Fruit fly (Drosophila melanogaster) whole organism, pupa: Measurements from ENCODE around the gene CG34426.

Experiments
- CG10348 ChIP-seq: fragments of 200-800 bp; sonication (Bioruptor generic); IDR thresholded peaks from 2 replicates; pipeline ENCODE4 v1.3.6; 2022; ENCODE audit warnings: missing biosample characterization, missing genetic modification characterization
- CG12605 ChIP-seq: fragments of 200-800 bp; sonication (Bioruptor generic); IDR thresholded peaks from 2 replicates; pipeline ENCODE4 v1.3.6; 2022; ENCODE audit warnings: missing biosample characterization, missing genetic modification characterization
- CG13204 ChIP-seq: fragments of 200-800 bp; sonication (Bioruptor generic); optimal IDR thresholded peaks from 2 replicates; lab custom pipeline; 2018; ENCODE audit warnings: missing biosample characterization, mild to moderate bottlenecking, missing genetic modification characterization, moderate library complexity
- CG14655 ChIP-seq: fragments of 200-800 bp; sonication (Bioruptor generic); optimal IDR thresholded peaks from 3 replicates; lab custom pipeline; 2017; ENCODE audit warnings: mild to moderate bottlenecking, missing biosample characterization, missing genetic modification reagents, missing genetic modification characterization
- CG15710 ChIP-seq: fragments of 200-800 bp; sonication (Bioruptor generic); optimal IDR thresholded peaks from 2 replicates; lab custom pipeline; 2018; ENCODE audit warnings: missing biosample characterization, mild to moderate bottlenecking, missing genetic modification characterization, moderate library complexity
- CG17806 ChIP-seq: fragments of 200-800 bp; sonication (Bioruptor generic); optimal IDR thresholded peaks from 2 replicates; lab custom pipeline; 2018; ENCODE audit warnings: missing biosample characterization, mild to moderate bottlenecking, missing genetic modification characterization, moderate library complexity
- CG32121 ChIP-seq: fragments of 200-800 bp; sonication (Bioruptor generic); IDR thresholded peaks from 2 replicates; pipeline ENCODE4 v1.3.6; 2022; ENCODE audit warnings: missing biosample characterization, missing genetic modification characterization
- CG34367 ChIP-seq: fragments of 200-800 bp; sonication (Bioruptor generic); optimal IDR thresholded peaks from 2 replicates; lab custom pipeline; 2018; ENCODE audit warnings: missing biosample characterization, mild to moderate bottlenecking, missing genetic modification characterization
- CG4496 ChIP-seq: fragments of 200-800 bp; sonication (Bioruptor generic); IDR thresholded peaks from 3 replicates; pipeline ENCODE4 v1.3.6; 2022; ENCODE audit warnings: missing biosample characterization, missing genetic modification characterization
- CG8159 ChIP-seq: fragments of 200-800 bp; sonication (Bioruptor generic); optimal IDR thresholded peaks from 3 replicates; lab custom pipeline; 2018; ENCODE audit warnings: missing biosample characterization, mild to moderate bottlenecking, missing genetic modification characterization, moderate library complexity
- CG8301 ChIP-seq: fragments of 200-800 bp; sonication (Bioruptor generic); optimal IDR thresholded peaks from 2 replicates; lab custom pipeline; 2018; ENCODE audit warnings: missing biosample characterization, mild to moderate bottlenecking, missing genetic modification characterization
- CG9948 ChIP-seq: fragments of 200-800 bp; sonication (Bioruptor generic); optimal IDR thresholded peaks from 2 replicates; lab custom pipeline; 2018; ENCODE audit warnings: missing biosample characterization, mild to moderate bottlenecking, missing genetic modification characterization, moderate library complexity
- D1 ChIP-seq: fragments of 200-800 bp; sonication (Bioruptor generic); optimal IDR thresholded peaks from 2 replicates; lab custom pipeline; 2018; ENCODE audit warnings: missing biosample characterization, mild to moderate bottlenecking, missing genetic modification characterization, moderate library complexity
- EcR ChIP-seq: fragments of 200-800 bp; sonication (Bioruptor generic); optimal IDR thresholded peaks from 3 replicates; lab custom pipeline; 2019; ENCODE audit warnings: missing biosample characterization, missing genetic modification characterization, mild to moderate bottlenecking, moderate library complexity, missing genetic modification reagents
- Ets98B ChIP-seq: fragments of 200-800 bp; sonication (Bioruptor generic); IDR thresholded peaks from 2 replicates; pipeline ENCODE4 v1.3.6; 2022; ENCODE audit warnings: missing biosample characterization, missing genetic modification characterization
- Pif1A ChIP-seq: fragments of 200-800 bp; sonication (Bioruptor generic); optimal IDR thresholded peaks from 3 replicates; lab custom pipeline; 2016; ENCODE audit warnings: missing biosample characterization, missing genetic modification characterization
- Pif1B ChIP-seq: fragments of 200-800 bp; sonication (Bioruptor generic); optimal IDR thresholded peaks from 3 replicates; lab custom pipeline; 2016; ENCODE audit warnings: missing biosample characterization, missing genetic modification characterization
- Snoo ChIP-seq: fragments of 200-800 bp; sonication (Bioruptor generic); optimal IDR thresholded peaks from 3 replicates; lab custom pipeline; 2017; ENCODE audit warnings: missing biosample characterization, mild to moderate bottlenecking, missing genetic modification characterization, inconsistent platforms
- fd96Ca ChIP-seq: fragments of 200-800 bp; sonication (Bioruptor generic); IDR thresholded peaks from 3 replicates; pipeline ENCODE4 v1.3.6; 2022; ENCODE audit warnings: missing biosample characterization, missing genetic modification characterization
- gl ChIP-seq: fragments of 200-800 bp; sonication (Bioruptor generic); optimal IDR thresholded peaks from 2 replicates; lab custom pipeline; 2018; ENCODE audit warnings: missing biosample characterization, mild to moderate bottlenecking, missing genetic modification characterization
- rn ChIP-seq: fragments of 200-800 bp; sonication (Bioruptor generic); IDR thresholded peaks from 2 replicates; pipeline ENCODE4 v1.3.6; 2022; ENCODE audit warnings: missing biosample characterization, missing genetic modification characterization

The CG34426 gene

dm6 chr3L:8773713-8774112, 28.6 kb upstream of the CG34426 start:
- no peak for TF ChIP-seq CG13204 (GFP tag; lab: Kevin White, UChicago)
- TF ChIP-seq CG8301 (tag; lab: Kevin White, UChicago), result no peak
- TF ChIP-seq D1 (tag; lab: Kevin White, UChicago), result no peak
- no peak for TF ChIP-seq EcR (GFP tag; lab: Kevin White, UChicago)
- TF ChIP-seq CG9948 (tag; lab: Kevin White, UChicago), result no peak
- no peak for TF ChIP-seq rn (GFP tag; lab: Robert Waterston, UW)
- no peak for TF ChIP-seq CG15710 (tag; lab: Kevin White, UChicago)
- TF ChIP-seq CG12605, result no peak
- no peak for TF ChIP-seq CG8159 (tag; lab: Kevin White, UChicago)
- TF ChIP-seq CG4496 (GFP tag; lab: Robert Waterston, UW), result no peak
- no peak for TF ChIP-seq Pif1A
- no peak for TF ChIP-seq CG10348 (GFP tag; lab: Robert Waterston, UW)
- no peak for TF ChIP-seq CG34367 (tag; lab: Kevin White, UChicago)
- no peak for TF ChIP-seq fd96Ca (GFP tag; lab: Robert Waterston, UW)
- TF ChIP-seq Pif1B (GFP tag; lab: Kevin White, UChicago), result no peak
- TF ChIP-seq CG32121 (GFP tag; lab: Robert Waterston, UW), result no peak
- TF ChIP-seq gl, result no peak
- TF ChIP-seq Ets98B (GFP tag; lab: Robert Waterston, UW), result no peak
- TF ChIP-seq, all 21 proteins: peak for 0

dm6 chr3L:8774974-8775731, 27.1 kb upstream of the CG34426 start:
- no peak for TF ChIP-seq CG14655 (GFP tag; lab: Kevin White, UChicago)
- TF ChIP-seq fd96Ca (GFP tag; lab: Robert Waterston, UW), result no peak
- no peak for TF ChIP-seq Ets98B (GFP tag; lab: Robert Waterston, UW)
- peak; percentile 53 for TF ChIP-seq CG13204 (GFP tag; lab: Kevin White, UChicago)
- no peak for TF ChIP-seq rn (GFP tag; lab: Robert Waterston, UW)
- TF ChIP-seq CG15710 (tag; lab: Kevin White, UChicago), result peak; percentile 25
- no peak for TF ChIP-seq CG12605
- TF ChIP-seq Pif1B (GFP tag; lab: Kevin White, UChicago), result no peak
- TF ChIP-seq EcR (GFP tag; lab: Kevin White, UChicago), result peak; percentile 58
- no peak for TF ChIP-seq CG32121 (GFP tag; lab: Robert Waterston, UW)
- TF ChIP-seq CG8159 (tag; lab: Kevin White, UChicago), result peak; percentile 37
- TF ChIP-seq CG8301 (tag; lab: Kevin White, UChicago), result no peak
- TF ChIP-seq CG34367 (tag; lab: Kevin White, UChicago), result peak; percentile 11
- TF ChIP-seq gl, result peak; percentile 58
- no peak for TF ChIP-seq CG9948 (tag; lab: Kevin White, UChicago)
- TF ChIP-seq Pif1A, result peak; percentile 0
- no peak for TF ChIP-seq Snoo (tag; lab: Kevin White, UChicago)

- TF ChIP-seq CG17806 (tag; lab: Kevin White, UChicago) (no peak), Pif1A (no peak), CG13204 (GFP tag; lab: Kevin White, UChicago) (no peak), CG8301 (tag; lab: Kevin White, UChicago) (no peak), rn (GFP tag; lab: Robert Waterston, UW) (no peak), CG10348 (GFP tag; lab: Robert Waterston, UW) (no peak), CG4496 (GFP tag; lab: Robert Waterston, UW) (no peak), CG34367 (tag; lab: Kevin White, UChicago) (no peak), Ets98B (GFP tag; lab: Robert Waterston, UW) (no peak), Pif1B (GFP tag; lab: Kevin White, UChicago) (no peak), Snoo (tag; lab: Kevin White, UChicago) (no peak), D1 (tag; lab: Kevin White, UChicago) (no peak), CG8159 (tag; lab: Kevin White, UChicago) (no peak), CG12605 (no peak), fd96Ca (GFP tag; lab: Robert Waterston, UW) (no peak), gl (no peak)
Measured at dm6 chr3L:8777313-8777924, 24.8 kb upstream of the CG34426 start.

dm6 chr3L:8780723-8781296, 21.5 kb upstream of the CG34426 start:
- no peak for TF ChIP-seq CG32121 (GFP tag; lab: Robert Waterston, UW)
- no peak for TF ChIP-seq CG8301 (tag; lab: Kevin White, UChicago)
- TF ChIP-seq CG12605, result no peak
- no peak for TF ChIP-seq Ets98B (GFP tag; lab: Robert Waterston, UW)
- no peak for TF ChIP-seq Pif1B (GFP tag; lab: Kevin White, UChicago)
- no peak for TF ChIP-seq EcR (GFP tag; lab: Kevin White, UChicago)
- TF ChIP-seq D1 (tag; lab: Kevin White, UChicago), result no peak
- no peak for TF ChIP-seq Pif1A
- TF ChIP-seq CG14655 (GFP tag; lab: Kevin White, UChicago), result no peak
- no peak for TF ChIP-seq rn (GFP tag; lab: Robert Waterston, UW)
- TF ChIP-seq Snoo (tag; lab: Kevin White, UChicago), result no peak
- TF ChIP-seq CG9948 (tag; lab: Kevin White, UChicago), result no peak

- TF ChIP-seq CG8159 (tag; lab: Kevin White, UChicago) (no peak), rn (GFP tag; lab: Robert Waterston, UW) (peak; percentile 41; the same call in 1 of the 2 replicates), EcR (GFP tag; lab: Kevin White, UChicago) (no peak), CG13204 (GFP tag; lab: Kevin White, UChicago) (no peak), D1 (tag; lab: Kevin White, UChicago) (no peak), CG14655 (GFP tag; lab: Kevin White, UChicago) (peak; percentile 73), gl (no peak), CG10348 (GFP tag; lab: Robert Waterston, UW) (no peak), CG32121 (GFP tag; lab: Robert Waterston, UW) (0 out of 2 replicates have a peak, but pooled peaks have one; percentile 20), fd96Ca (GFP tag; lab: Robert Waterston, UW) (no peak), Pif1A (peak; percentile 56), CG17806 (tag; lab: Kevin White, UChicago) (peak; percentile 30), CG15710 (tag; lab: Kevin White, UChicago) (no peak), Pif1B (GFP tag; lab: Kevin White, UChicago) (peak; percentile 14), Snoo (tag; lab: Kevin White, UChicago) (no peak), CG8301 (tag; lab: Kevin White, UChicago) (peak; percentile 84), CG34367 (tag; lab: Kevin White, UChicago) (no peak), CG12605 (no peak), CG4496 (GFP tag; lab: Robert Waterston, UW) (peak; percentile 56; the same call in 2 of the 3 replicates), CG9948 (tag; lab: Kevin White, UChicago) (no peak), Ets98B (GFP tag; lab: Robert Waterston, UW) (peak; percentile 38; the same call in 1 of the 2 replicates)
Measured at dm6 chr3L:8781993-8782392, 20.3 kb upstream of the CG34426 start.
